4 worm cellular contexts compared by ENCODE assay signal in the genomic region with DNA sequence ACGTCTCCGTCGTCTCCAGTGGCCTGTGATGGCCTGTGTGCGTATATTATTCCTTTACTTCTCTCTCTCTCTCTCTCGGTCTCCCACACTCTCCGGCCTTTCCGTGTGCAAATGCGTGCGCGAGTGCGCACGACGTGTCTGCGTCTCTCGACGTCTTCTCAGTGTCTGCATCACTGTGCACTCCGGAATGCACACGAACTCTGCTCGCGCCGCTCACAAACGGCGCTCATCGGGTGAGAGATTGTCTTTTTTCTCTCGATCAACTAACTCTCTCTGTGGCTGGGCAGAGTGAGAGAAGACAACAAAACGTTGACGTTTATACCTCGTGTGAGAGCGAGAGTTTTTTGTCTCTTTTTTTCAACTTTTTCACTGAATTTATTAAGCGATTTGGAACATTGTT.
TF ChIP-seq lines count a peak whose summit lies in the region.

No protein-coding gene starts in this region.

TF ChIP-seq in whole organism, L2 larva, 48 proteins besides CTCF, POLR2A, EP300 and RAD21 (continues in another document):
- peak; percentile 93 for TF ChIP-seq F13H6.1 (tag; optimal IDR thresholded peaks at IDR 0.05; lab: Kevin White, UChicago)
- TF ChIP-seq ztf-1 (GFP tag; conservative IDR thresholded peaks at IDR 0.05; lab: Robert Waterston, UW), result no peak
- peak; percentile 54 for TF ChIP-seq ama-1 (optimal IDR thresholded peaks at IDR 0.05; lab: Kevin White, UChicago)
- TF ChIP-seq lsy-2 (tag; optimal IDR thresholded peaks at IDR 0.05; lab: Kevin White, UChicago), result peak; percentile 57 to 88
- no peak for TF ChIP-seq ztf-11 (tag; optimal IDR thresholded peaks at IDR 0.05; lab: Kevin White, UChicago)
- peak; percentile 79 for TF ChIP-seq lin-13 (GFP tag; optimal IDR thresholded peaks at IDR 0.05; lab: Kevin White, UChicago)
- TF ChIP-seq nhr-77 (tag; optimal IDR thresholded peaks at IDR 0.05; lab: Kevin White, UChicago), result no peak
- peak; percentile 89 for TF ChIP-seq nhr-21 (tag; optimal IDR thresholded peaks at IDR 0.05; lab: Kevin White, UChicago)
- TF ChIP-seq sma-3 (GFP tag; optimal IDR thresholded peaks at IDR 0.05; lab: Kevin White, UChicago), result peak; percentile 87
- no peak for TF ChIP-seq skn-1 (tag; optimal IDR thresholded peaks at IDR 0.05; lab: Kevin White, UChicago)
- TF ChIP-seq nhr-23 (tag; optimal IDR thresholded peaks at IDR 0.05; lab: Kevin White, UChicago), result no peak
- TF ChIP-seq fos-1 (tag; optimal IDR thresholded peaks at IDR 0.05; lab: Kevin White, UChicago), result peak; percentile 87
- no peak for TF ChIP-seq R02D3.7 (tag; optimal IDR thresholded peaks at IDR 0.05; lab: Kevin White, UChicago)
- TF ChIP-seq ceh-82 (tag; optimal IDR thresholded peaks at IDR 0.05; lab: Kevin White, UChicago), result no peak
- TF ChIP-seq elt-3 (tag; optimal IDR thresholded peaks at IDR 0.05; lab: Kevin White, UChicago), result no peak
- TF ChIP-seq egl-27 (tag; optimal IDR thresholded peaks at IDR 0.05; lab: Kevin White, UChicago), result peak; percentile 80
- peak; percentile 75 for TF ChIP-seq sem-4 (tag; optimal IDR thresholded peaks at IDR 0.05; lab: Kevin White, UChicago)
- no peak for TF ChIP-seq aly-2 (tag; optimal IDR thresholded peaks at IDR 0.05; lab: Kevin White, UChicago)
- TF ChIP-seq unc-55 (GFP tag; optimal IDR thresholded peaks at IDR 0.05; lab: Kevin White, UChicago), result peak; percentile 78
- peak; percentile 93 for TF ChIP-seq crh-2 (tag; optimal IDR thresholded peaks at IDR 0.05; lab: Kevin White, UChicago)
- TF ChIP-seq ZK546.5 (tag; optimal IDR thresholded peaks at IDR 0.05; lab: Kevin White, UChicago), result peak; percentile 30
- peak; percentile 95 for TF ChIP-seq C34F6.9 (tag; optimal IDR thresholded peaks at IDR 0.05; lab: Kevin White, UChicago)

TF ChIP-seq in whole organism, L4 larva, 104 proteins besides CTCF, POLR2A, EP300 and RAD21 (continues in another document):
- no peak for TF ChIP-seq Y5F2A.4 (GFP tag; optimal IDR thresholded peaks at IDR 0.05; lab: Kevin White, UChicago)
- peak; percentile 6 for TF ChIP-seq lin-13 (GFP tag; optimal IDR thresholded peaks at IDR 0.05; lab: Kevin White, UChicago)
- TF ChIP-seq lir-3 (tag; optimal IDR thresholded peaks at IDR 0.05; lab: Kevin White, UChicago), result no peak
- TF ChIP-seq lin-1 (GFP tag; IDR thresholded peaks at IDR 0.05; lab: Robert Waterston, UW), result peak; percentile 90
- TF ChIP-seq ZK546.5 (tag; optimal IDR thresholded peaks at IDR 0.05; lab: Kevin White, UChicago), result no peak
- peak; percentile 75 for TF ChIP-seq nhr-102 (tag; optimal IDR thresholded peaks at IDR 0.05; lab: Kevin White, UChicago)
- no peak for TF ChIP-seq F44E2.7 (GFP tag; IDR thresholded peaks at IDR 0.05; lab: Robert Waterston, UW)
- peak; percentile 72; the same call in 1 of the 2 replicates for TF ChIP-seq T26A8.4 (GFP tag; IDR thresholded peaks at IDR 0.05; lab: Robert Waterston, UW)
- TF ChIP-seq hlh-11 (tag; optimal IDR thresholded peaks at IDR 0.05; lab: Kevin White, UChicago), result peak; percentile 97
- TF ChIP-seq set-16 (GFP tag; IDR thresholded peaks at IDR 0.05; lab: Robert Waterston, UW), result peak; percentile 92
- TF ChIP-seq tag-97 (GFP tag; IDR thresholded peaks at IDR 0.05; lab: Robert Waterston, UW), result no peak
- TF ChIP-seq mdl-1 (tag; optimal IDR thresholded peaks at IDR 0.05; lab: Kevin White, UChicago), result peak; percentile 85 to 96
- TF ChIP-seq ces-1 (GFP tag; optimal IDR thresholded peaks at IDR 0.05; lab: Kevin White, UChicago), result no peak
- peak; percentile 92 for TF ChIP-seq nhr-48 (tag; optimal IDR thresholded peaks at IDR 0.05; lab: Kevin White, UChicago)
- no peak for TF ChIP-seq nhr-41 (GFP tag; IDR thresholded peaks at IDR 0.05; lab: Robert Waterston, UW)
- peak; percentile 47 for TF ChIP-seq sdz-12 (GFP tag; optimal IDR thresholded peaks at IDR 0.05; lab: Kevin White, UChicago)
- TF ChIP-seq fkh-10 (GFP tag; optimal IDR thresholded peaks at IDR 0.05; lab: Kevin White, UChicago), result peak; percentile 58
- TF ChIP-seq php-3 (GFP tag; IDR thresholded peaks at IDR 0.05; lab: Robert Waterston, UW), result peak; percentile 89
- no peak for TF ChIP-seq zip-11 (GFP tag; IDR thresholded peaks at IDR 0.05; lab: Robert Waterston, UW)
- TF ChIP-seq nhr-76 (tag; optimal IDR thresholded peaks at IDR 0.05; lab: Kevin White, UChicago), result no peak
- TF ChIP-seq Y48G9A.11 (GFP tag; IDR thresholded peaks at IDR 0.05; lab: Robert Waterston, UW), result no peak
- peak; percentile 50 for TF ChIP-seq nhr-25 (tag; optimal IDR thresholded peaks at IDR 0.05; lab: Kevin White, UChicago; ENCODE audit: borderline replicate concordance, insufficient read depth)
- TF ChIP-seq F37D6.2 (tag; optimal IDR thresholded peaks at IDR 0.05; lab: Kevin White, UChicago), result peak; percentile 64

TF ChIP-seq in whole organism, late embryonic, 69 proteins besides CTCF, POLR2A, EP300 and RAD21 (continues in another document):
- TF ChIP-seq dve-1 (tag; optimal IDR thresholded peaks at IDR 0.05; lab: Kevin White, UChicago) (peak; percentile 37), pha-4 (tag; optimal IDR thresholded peaks at IDR 0.05; lab: Kevin White, UChicago) (no peak), elt-2 (tag; optimal IDR thresholded peaks at IDR 0.05; lab: Kevin White, UChicago) (peak; percentile 56), fkh-6 (tag; optimal IDR thresholded peaks at IDR 0.05; lab: Kevin White, UChicago) (no peak), tbx-7 (tag; optimal IDR thresholded peaks at IDR 0.05; lab: Kevin White, UChicago) (peak; percentile 26), hlh-30 (tag; optimal IDR thresholded peaks at IDR 0.05; lab: Kevin White, UChicago; ENCODE audit: insufficient read depth) (peak; percentile 76), sdc-2 (tag; optimal IDR thresholded peaks at IDR 0.05; lab: Kevin White, UChicago) (peak; percentile 49), ztf-16 (tag; optimal IDR thresholded peaks at IDR 0.05; lab: Kevin White, UChicago) (peak; percentile 53), K02D7.2 (tag; optimal IDR thresholded peaks at IDR 0.05; lab: Kevin White, UChicago) (no peak), C38D4.7 (GFP tag; optimal IDR thresholded peaks at IDR 0.05; lab: Kevin White, UChicago) (no peak), ref-2 (tag; optimal IDR thresholded peaks at IDR 0.05; lab: Kevin White, UChicago) (no peak), K09A11.1 (tag; optimal IDR thresholded peaks at IDR 0.05; lab: Kevin White, UChicago; ENCODE audit: insufficient read depth) (peak; percentile 42), mec-3 (tag; optimal IDR thresholded peaks at IDR 0.05; lab: Kevin White, UChicago; ENCODE audit: borderline replicate concordance) (no peak), nfya-1 (tag; optimal IDR thresholded peaks at IDR 0.05; lab: Kevin White, UChicago) (peak; percentile 92), ceh-45 (GFP tag; IDR thresholded peaks at IDR 0.05; lab: Robert Waterston, UW) (no peak), ceh-19 (GFP tag; optimal IDR thresholded peaks at IDR 0.05; lab: Kevin White, UChicago) (peak; percentile 47), hlh-13 (GFP tag; optimal IDR thresholded peaks at IDR 0.05; lab: Kevin White, UChicago) (no peak), npax-4 (tag; optimal IDR thresholded peaks at IDR 0.05; lab: Kevin White, UChicago) (no peak), lin-11 (tag; optimal IDR thresholded peaks at IDR 0.05; lab: Kevin White, UChicago) (no peak), sox-2 (GFP tag; IDR thresholded peaks at IDR 0.05; lab: Robert Waterston, UW) (no peak), F13H6.1 (tag; optimal IDR thresholded peaks at IDR 0.05; lab: Kevin White, UChicago) (peak; percentile 63), ceh-9 (tag; optimal IDR thresholded peaks at IDR 0.05; lab: Kevin White, UChicago) (no peak), nhr-11 (tag; optimal IDR thresholded peaks at IDR 0.05; lab: Kevin White, UChicago) (no peak), che-1 (tag; optimal IDR thresholded peaks at IDR 0.05; lab: Kevin White, UChicago) (no peak), ceh-24 (tag; optimal IDR thresholded peaks at IDR 0.05; lab: Kevin White, UChicago) (no peak)

TF ChIP-seq in whole organism, mixed stage, embryonic, 35 proteins besides CTCF, POLR2A, EP300 and RAD21:
- TF ChIP-seq ceh-43 (GFP tag; optimal IDR thresholded peaks at IDR 0.05; lab: Kevin White, UChicago) (no peak), mep-1 (tag; optimal IDR thresholded peaks at IDR 0.05; lab: Kevin White, UChicago) (peak; percentile 42), mls-2 (tag; optimal IDR thresholded peaks at IDR 0.05; lab: Kevin White, UChicago) (peak; percentile 77), lsy-2 (tag; optimal IDR thresholded peaks at IDR 0.05; lab: Kevin White, UChicago) (peak; percentile 22), pha-4 (tag; optimal IDR thresholded peaks at IDR 0.05; lab: Kevin White, UChicago) (peak; percentile 70), cnd-1 (tag; optimal IDR thresholded peaks at IDR 0.05; lab: Kevin White, UChicago) (peak; percentile 33), sptf-1 (tag; optimal IDR thresholded peaks at IDR 0.05; lab: Kevin White, UChicago) (peak; percentile 65), sem-2 (GFP tag; optimal IDR thresholded peaks at IDR 0.05; lab: Kevin White, UChicago) (no peak), lin-13 (tag; optimal IDR thresholded peaks at IDR 0.05; lab: Kevin White, UChicago) (peak; percentile 42), nhr-2 (tag; optimal IDR thresholded peaks at IDR 0.05; lab: Kevin White, UChicago) (peak; percentile 85), M03D4.4 (tag; optimal IDR thresholded peaks at IDR 0.05; lab: Kevin White, UChicago) (peak; percentile 8), ces-1 (GFP tag; optimal IDR thresholded peaks at IDR 0.05; lab: Kevin White, UChicago) (peak; percentile 76), tbx-8 (GFP tag; optimal IDR thresholded peaks at IDR 0.05; lab: Kevin White, UChicago) (no peak), nhr-237 (tag; optimal IDR thresholded peaks at IDR 0.05; lab: Kevin White, UChicago) (peak; percentile 51), zip-8 (tag; optimal IDR thresholded peaks at IDR 0.05; lab: Kevin White, UChicago) (no peak), bed-3 (GFP tag; optimal IDR thresholded peaks at IDR 0.05; lab: Kevin White, UChicago) (no peak), drap-1 (GFP tag; optimal IDR thresholded peaks at IDR 0.05; lab: Kevin White, UChicago) (peak; percentile 37), ztf-11 (tag; optimal IDR thresholded peaks at IDR 0.05; lab: Kevin White, UChicago) (peak; percentile 51), elt-3 (tag; optimal IDR thresholded peaks at IDR 0.05; lab: Kevin White, UChicago) (peak; percentile 58), nhr-12 (tag; optimal IDR thresholded peaks at IDR 0.05; lab: Kevin White, UChicago) (no peak), ham-2 (GFP tag; optimal IDR thresholded peaks at IDR 0.05; lab: Kevin White, UChicago) (peak; percentile 55), hlh-1 (tag; optimal IDR thresholded peaks at IDR 0.05; lab: Kevin White, UChicago) (peak; percentile 22), ceh-83 (GFP tag; optimal IDR thresholded peaks at IDR 0.05; lab: Kevin White, UChicago) (no peak), ceh-39 (tag; optimal IDR thresholded peaks at IDR 0.05; lab: Kevin White, UChicago) (peak; percentile 49), unc-62 (GFP tag; optimal IDR thresholded peaks at IDR 0.05; lab: Kevin White, UChicago) (peak; percentile 47), unc-120 (tag; optimal IDR thresholded peaks at IDR 0.05; lab: Kevin White, UChicago; ENCODE audit: poor library complexity, severe bottlenecking) (peak; percentile 59), blmp-1 (tag; optimal IDR thresholded peaks at IDR 0.05; lab: Kevin White, UChicago) (peak; percentile 42)
